Fruit fly (Drosophila melanogaster) whole organism: ENCODE data around the gene CG14210.

Experiments used
- CG8478 ChIP-seq: fragments of >200 bp; optimal IDR thresholded peaks from 2 replicates; lab custom pipeline; 2018; ENCODE audit warnings: inconsistent platforms
- Dll ChIP-seq: fragments of >200 bp; optimal IDR thresholded peaks from 2 replicates; lab custom pipeline; 2017
- usp ChIP-seq: fragments of >200 bp; optimal IDR thresholded peaks from 2 replicates; lab custom pipeline; 2017; ENCODE audit warnings: missing biosample characterization, missing genetic modification characterization, mixed read lengths

DNA sequence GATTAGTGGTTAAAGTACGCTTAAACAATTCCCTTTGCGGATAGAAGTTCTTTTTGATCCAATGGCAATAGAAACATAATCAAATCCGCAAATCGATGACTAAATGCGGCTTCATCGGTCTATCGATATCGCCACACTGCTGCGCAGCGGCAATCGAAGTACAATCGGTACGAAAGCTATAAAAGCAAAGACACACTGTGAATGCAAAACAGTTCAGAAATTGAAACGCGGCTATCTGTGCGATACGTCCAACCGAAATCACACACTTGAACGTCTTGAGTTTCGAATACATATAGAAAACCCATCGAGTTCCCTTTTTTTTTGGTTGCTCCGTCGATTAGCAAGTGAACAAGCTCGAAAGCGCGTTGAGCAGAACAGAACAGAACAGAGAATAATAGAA, 11.0 kb upstream of the CG14210 start, which contains the start of gene CG14207:
- TF ChIP-seq usp (GFP tag; lab: Kevin White, UChicago) (no peak), Dll (lab: Kevin White, UChicago) (no peak), CG8478 (lab: Kevin White, UChicago) (no peak)
